Worm (Caenorhabditis elegans): ENCODE measurements around the gene ttyh-1.

ttyh-1 gene

DNA sequence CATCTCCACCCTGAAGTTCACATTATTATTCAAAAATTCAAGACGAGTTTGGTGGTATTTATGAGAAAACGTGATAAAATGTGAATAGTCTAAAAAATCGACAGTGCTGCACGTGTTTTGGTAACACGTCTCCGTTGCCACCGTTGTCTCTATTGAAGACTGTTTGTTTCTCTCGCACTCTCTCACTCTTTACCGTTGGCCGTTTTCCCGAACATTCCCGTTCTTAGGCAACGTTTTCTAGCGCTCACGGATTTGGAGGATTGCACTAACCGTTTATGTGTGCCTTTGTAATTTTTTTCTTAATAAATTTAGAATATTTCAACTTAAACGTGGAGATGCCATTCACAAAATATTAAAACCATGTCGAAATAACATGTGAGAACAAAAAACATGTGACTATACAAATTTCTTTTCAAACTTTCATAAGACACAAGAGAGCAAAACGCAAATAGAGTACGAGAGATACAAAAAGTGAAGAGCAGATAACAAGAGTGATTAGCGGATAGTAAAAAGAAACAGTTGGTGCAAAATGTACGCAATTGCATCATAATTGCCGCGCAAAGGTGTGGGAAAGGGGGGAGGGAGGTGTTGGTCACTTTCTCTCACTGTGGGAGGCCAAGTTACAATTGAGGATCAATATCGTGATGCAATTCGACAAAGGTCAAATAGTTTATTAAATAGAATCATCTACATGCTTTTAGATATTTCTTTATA lies 46.5 kb downstream of the ttyh-1 start, which contains the start of gene pek-1 (continued):
- TF ChIP-seq ceh-82 (tag; optimal IDR thresholded peaks at IDR 0.05): peak in 2 of 3 experiments; percentile 6 to 46
- TF ChIP-seq mdl-1 (tag; optimal IDR thresholded peaks at IDR 0.05): peak in 1 of 2 experiments; percentile 91
- no peak for TF ChIP-seq sptf-1 (tag; optimal IDR thresholded peaks at IDR 0.05)
- no peak for TF ChIP-seq unc-30 (tag; optimal IDR thresholded peaks at IDR 0.05)
- TF ChIP-seq zip-4 (GFP tag; optimal IDR thresholded peaks at IDR 0.05): no peak
- TF ChIP-seq unc-98 (GFP tag; IDR thresholded peaks at IDR 0.05): no peak
- no peak for TF ChIP-seq fkh-4 (tag; optimal IDR thresholded peaks at IDR 0.05; ENCODE audit: borderline replicate concordance)
- peak; percentile 24 for TF ChIP-seq dsc-1 (tag; optimal IDR thresholded peaks at IDR 0.05)
- TF ChIP-seq hlh-4 (tag; optimal IDR thresholded peaks at IDR 0.05): no peak
- TF ChIP-seq elt-2 (tag; optimal IDR thresholded peaks at IDR 0.05): peak; percentile 52
- TF ChIP-seq blmp-1 (tag; optimal IDR thresholded peaks at IDR 0.05): peak; percentile 96
- TF ChIP-seq nhr-90 (tag; optimal IDR thresholded peaks at IDR 0.05; ENCODE audit: poor library complexity): peak; percentile 55
- TF ChIP-seq nhr-71 (tag; optimal IDR thresholded peaks at IDR 0.05): peak; percentile 88
- peak; percentile 55 for TF ChIP-seq tbx-2 (tag; optimal IDR thresholded peaks at IDR 0.05)
- no peak for TF ChIP-seq vab-15 (tag; optimal IDR thresholded peaks at IDR 0.05)
- peak; percentile 75 for TF ChIP-seq rnt-1 (tag; optimal IDR thresholded peaks at IDR 0.05)
- TF ChIP-seq mep-1 (tag; optimal IDR thresholded peaks at IDR 0.05): peak; percentile 70
- peak; percentile 92 for TF ChIP-seq xbp-1 (tag; optimal IDR thresholded peaks at IDR 0.05)
- peak; percentile 56 for TF ChIP-seq nhr-47 (tag; optimal IDR thresholded peaks at IDR 0.05)
- no peak for TF ChIP-seq nhr-12 (tag; optimal IDR thresholded peaks at IDR 0.05)
- no peak for TF ChIP-seq Y116A8C.19 (tag; optimal IDR thresholded peaks at IDR 0.05; ENCODE audit: borderline replicate concordance)
- peak; percentile 48 for TF ChIP-seq lir-3 (tag; optimal IDR thresholded peaks at IDR 0.05; ENCODE audit: poor library complexity)
- TF ChIP-seq ceh-63 (GFP tag; optimal IDR thresholded peaks at IDR 0.05): no peak
- no peak for TF ChIP-seq egl-27 (tag; optimal IDR thresholded peaks at IDR 0.05)
- no peak for TF ChIP-seq mab-9 (GFP tag; IDR thresholded peaks at IDR 0.05)
- TF ChIP-seq sox-4 (tag; optimal IDR thresholded peaks at IDR 0.05): no peak
- no peak for TF ChIP-seq fos-1 (tag; optimal IDR thresholded peaks at IDR 0.05)
- TF ChIP-seq aly-2 (tag; optimal IDR thresholded peaks at IDR 0.05): no peak
- peak; percentile 13 for TF ChIP-seq jun-1 (tag; optimal IDR thresholded peaks at IDR 0.05)
- peak; percentile 73 for TF ChIP-seq lin-39 (tag; optimal IDR thresholded peaks at IDR 0.05)
- TF ChIP-seq nhr-11 (tag; optimal IDR thresholded peaks at IDR 0.05): peak; percentile 18
- no peak for TF ChIP-seq fkh-8 (tag; optimal IDR thresholded peaks at IDR 0.05)
- TF ChIP-seq nhr-19 (GFP tag; conservative IDR thresholded peaks at IDR 0.05): peak; percentile 60
- TF ChIP-seq efl-3 (GFP tag; optimal IDR thresholded peaks at IDR 0.05): no peak
- peak; percentile 15 for TF ChIP-seq egl-13 (tag; optimal IDR thresholded peaks at IDR 0.05)
- no peak for TF ChIP-seq ceh-90 (tag; optimal IDR thresholded peaks at IDR 0.05)
- TF ChIP-seq irx-1 (tag; optimal IDR thresholded peaks at IDR 0.05): peak; percentile 52
- TF ChIP-seq nhr-237 (tag; optimal IDR thresholded peaks at IDR 0.05): no peak
- peak; percentile 22 for TF ChIP-seq skn-1 (tag; optimal IDR thresholded peaks at IDR 0.05)
- no peak for TF ChIP-seq hpl-2 (GFP tag; optimal IDR thresholded peaks at IDR 0.05)
- TF ChIP-seq pqm-1 (tag; optimal IDR thresholded peaks at IDR 0.05): no peak
- TF ChIP-seq alr-1 (tag; optimal IDR thresholded peaks at IDR 0.05; ENCODE audit: borderline replicate concordance): no peak
- no peak for TF ChIP-seq ceh-8 (GFP tag; optimal IDR thresholded peaks at IDR 0.05)
- no peak for TF ChIP-seq unc-86 (tag; optimal IDR thresholded peaks at IDR 0.05)
- no peak for TF ChIP-seq snpc-4 (tag; optimal IDR thresholded peaks at IDR 0.05)
- TF ChIP-seq dpl-1 (GFP tag; optimal IDR thresholded peaks at IDR 0.05): peak in 1 of 3 experiments; percentile 47
- TF ChIP-seq unc-130 (tag; optimal IDR thresholded peaks at IDR 0.05): peak; percentile 11
- TF ChIP-seq unc-62 (GFP tag; optimal IDR thresholded peaks at IDR 0.05): no peak
- peak; percentile 71 for TF ChIP-seq lin-14 (GFP tag; optimal IDR thresholded peaks at IDR 0.05)
- TF ChIP-seq sup-37 (GFP tag; optimal IDR thresholded peaks at IDR 0.05): peak; percentile 19
- TF ChIP-seq grh-1 (GFP tag; IDR thresholded peaks at IDR 0.05): 0 out of 2 replicates have a peak, but pooled peaks have one; percentile 12

Measured in whole organism, L1 larva.